Fruit fly (Drosophila melanogaster): ENCODE results near the gene CG45065.

CG45065 gene

DNA sequence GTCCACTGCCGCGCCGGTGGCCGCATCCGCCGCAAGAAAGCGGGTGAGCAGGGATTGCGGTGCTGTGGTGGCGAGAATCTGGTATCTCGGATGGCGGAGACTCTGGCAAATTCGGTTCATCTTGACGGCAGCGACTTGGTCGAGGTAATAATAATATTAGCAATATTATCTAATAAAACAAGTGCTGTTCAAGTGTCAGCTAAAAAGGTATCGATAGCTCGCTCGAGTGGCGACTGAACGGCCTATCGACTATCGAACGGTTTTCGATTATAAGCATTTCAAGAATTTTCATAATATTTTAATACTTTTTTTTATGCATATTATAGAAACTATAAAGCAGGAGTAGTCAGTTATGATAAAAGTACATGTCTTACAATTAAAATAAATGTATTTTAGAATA lies 44.4 kb downstream of the CG45065 start, which contains the start of gene Grx5:
TSS of gene Grx5 (minus strand) at position 216 of the 400 bp plus-strand sequence.
- TF ChIP-seq Jra (GFP tag; optimal IDR thresholded peaks at IDR 0.05) (no peak), br (GFP tag; optimal IDR thresholded peaks at IDR 0.05) (no peak), Abd-B (GFP tag; optimal IDR thresholded peaks at IDR 0.05) (no peak), sage (GFP tag; optimal IDR thresholded peaks at IDR 0.05) (no peak), GATAd (GFP tag; optimal IDR thresholded peaks at IDR 0.05) (no peak), sv (GFP tag; optimal IDR thresholded peaks at IDR 0.05) (no peak), psq (GFP tag; optimal IDR thresholded peaks at IDR 0.05) (no peak), Hnf4 (GFP tag; optimal IDR thresholded peaks at IDR 0.05) (no peak), Sp1 (GFP tag; optimal IDR thresholded peaks at IDR 0.05) (no peak), brk (GFP tag; optimal IDR thresholded peaks at IDR 0.05) (no peak), foxo (GFP tag; optimal IDR thresholded peaks at IDR 0.05) (no peak), Hr78 (GFP tag; optimal IDR thresholded peaks at IDR 0.05) (no peak), Mio (GFP tag; optimal IDR thresholded peaks at IDR 0.05) (no peak), fru (GFP tag; optimal IDR thresholded peaks at IDR 0.05) (no peak), tai (GFP tag; optimal IDR thresholded peaks at IDR 0.05) (no peak), Vsx2 (GFP tag; optimal IDR thresholded peaks at IDR 0.05; ENCODE audit: partially characterized antibody) (no peak), HLH106 (tag; optimal IDR thresholded peaks at IDR 0.05) (no peak), h (GFP tag; optimal IDR thresholded peaks at IDR 0.05) (no peak)

dm6 chrX:14836425-14836824 lies 46.0 kb downstream of the CG45065 start, which contains the start of gene CG14410:
Gene CG14410, plus strand, starts transcription at chrX:14836725.
- no peak for TF ChIP-seq fru (GFP tag; optimal IDR thresholded peaks at IDR 0.05)

DNA sequence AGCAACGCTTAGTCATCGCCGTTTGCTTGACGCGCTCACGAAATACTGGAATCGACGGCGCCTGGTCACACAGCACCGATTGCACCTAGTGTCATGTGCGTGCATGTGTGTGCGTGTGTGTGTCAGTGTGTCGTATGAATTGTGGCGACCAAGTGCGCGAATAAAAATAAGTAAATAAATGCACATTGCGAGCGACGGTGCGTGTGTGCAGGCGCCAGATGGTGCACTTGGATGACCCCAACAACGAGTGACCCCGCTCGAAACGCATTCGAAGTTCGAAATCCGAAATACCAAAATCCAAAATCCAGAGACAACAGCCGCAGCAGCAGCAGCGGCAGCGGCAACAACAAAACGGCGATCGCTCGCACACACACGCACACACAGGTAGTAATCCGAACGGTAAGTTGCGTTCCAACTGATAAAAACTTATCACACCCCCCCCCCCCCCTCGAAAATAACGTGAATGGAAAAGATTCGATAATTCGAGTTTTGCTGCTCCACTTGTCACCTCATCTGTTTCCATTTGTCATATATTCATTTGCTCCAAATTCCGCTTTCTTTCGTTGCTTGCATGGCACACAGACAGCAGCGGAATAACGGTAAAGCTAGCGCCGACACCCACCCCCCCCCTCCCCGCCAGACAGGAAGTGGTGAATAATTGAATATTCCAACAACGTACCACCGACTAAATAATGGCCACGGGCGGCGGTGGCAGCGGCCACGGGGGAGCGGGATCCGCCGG lies 49.7 kb downstream of the CG45065 start, which contains the start of gene CG14411:
TSS of gene CG14411 (plus strand) at position 86 of the 742 bp plus-strand sequence.
- peak; percentile 7 for TF ChIP-seq OdsH (GFP tag; optimal IDR thresholded peaks at IDR 0.05)
- TF ChIP-seq woc (GFP tag; optimal IDR thresholded peaks at IDR 0.05), result peak; percentile 11
- TF ChIP-seq dl (GFP tag; optimal IDR thresholded peaks at IDR 0.05; ENCODE audit: insufficient read depth in 1 of 2, partially characterized antibody in 2 of 2), result no peak

DNA sequence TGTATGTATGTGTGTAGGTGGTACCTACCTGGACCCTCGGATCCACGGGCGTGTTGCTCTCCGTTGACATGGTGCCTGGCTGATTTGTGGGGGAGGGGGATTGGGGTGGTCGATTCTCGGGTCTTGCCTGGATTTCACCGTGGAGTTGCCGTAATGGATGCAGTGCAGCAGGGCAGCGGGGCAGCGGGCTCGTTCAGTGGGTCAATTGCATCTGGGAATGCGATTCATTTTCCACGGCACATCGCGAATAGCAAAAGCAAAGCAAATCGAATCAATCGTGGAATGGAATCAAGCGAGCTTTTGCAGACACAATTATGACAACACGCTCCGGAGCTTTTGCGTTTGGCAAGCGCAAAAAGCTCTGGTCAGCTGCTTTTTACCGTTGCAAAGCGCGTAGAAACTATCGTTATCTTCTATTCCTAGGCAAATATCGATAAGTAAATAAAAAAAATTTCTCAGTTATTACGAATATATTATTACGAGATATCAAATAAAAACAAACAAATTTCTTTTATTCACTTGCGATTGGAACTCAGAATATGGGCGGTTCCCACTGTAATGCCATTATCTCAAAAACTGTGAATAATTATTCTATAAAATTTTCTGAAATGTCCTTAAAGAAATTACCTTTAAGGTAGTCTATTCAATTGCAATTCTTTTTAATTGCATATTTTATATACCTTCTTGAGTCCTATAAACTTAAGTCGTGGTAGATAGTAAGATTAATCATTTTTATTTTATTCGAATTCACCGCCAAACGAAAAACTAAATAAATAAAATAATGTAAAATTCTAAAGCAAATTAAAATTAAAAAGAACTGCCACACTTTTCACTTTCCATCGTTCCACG lies 50.4 kb downstream of the CG45065 start, which contains the start of gene CG14408:
TSS of gene CG14408 (minus strand) at position 321 of the 849 bp plus-strand sequence.
- peak; percentile 61 for TF ChIP-seq woc (GFP tag; optimal IDR thresholded peaks at IDR 0.05)
- no peak for TF ChIP-seq Hnf4 (GFP tag; optimal IDR thresholded peaks at IDR 0.05)

DNA sequence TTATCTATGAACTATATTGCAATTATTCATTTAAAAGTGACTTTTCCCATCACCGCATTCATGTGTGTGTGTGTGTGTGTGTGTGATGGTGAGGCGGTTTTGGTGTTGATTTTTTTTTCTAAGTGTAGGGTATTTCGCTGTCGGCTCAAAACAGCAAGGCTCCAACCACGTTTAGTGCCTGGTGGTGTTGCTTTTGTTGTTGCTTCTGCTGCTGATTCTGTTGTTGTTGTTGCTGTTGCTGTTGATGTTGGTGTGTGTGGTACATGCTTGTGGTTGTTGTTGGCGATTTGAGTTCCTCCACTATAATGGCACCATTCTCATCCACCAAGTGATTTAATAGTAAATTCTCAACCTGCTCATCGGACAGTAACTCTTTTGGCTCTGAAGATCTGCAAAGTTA lies 54.7 kb downstream of the CG45065 start:
- TF ChIP-seq CG32264 (GFP tag; optimal IDR thresholded peaks at IDR 0.05), result no peak
- TF ChIP-seq Dfd (GFP tag; optimal IDR thresholded peaks at IDR 0.05), result peak; percentile 64

dm6 chrX:14825922-14826617 lies 56.3 kb downstream of the CG45065 start, which contains the start of gene rut:
Gene rut, minus strand, starts transcription at chrX:14826073.
- TF ChIP-seq foxo (GFP tag; optimal IDR thresholded peaks at IDR 0.05), result peak in 1 of 2 experiments; percentile 5
- peak; percentile 67 for TF ChIP-seq Hr83 (GFP tag; optimal IDR thresholded peaks at IDR 0.05; ENCODE audit: poor library complexity, severe bottlenecking)
- peak; percentile 82 for TF ChIP-seq woc (GFP tag; optimal IDR thresholded peaks at IDR 0.05)
- TF ChIP-seq h (GFP tag; optimal IDR thresholded peaks at IDR 0.05), result peak; percentile 35
- TF ChIP-seq lola (GFP tag; optimal IDR thresholded peaks at IDR 0.05), result no peak
- peak; percentile 20 for TF ChIP-seq rgr (GFP tag; optimal IDR thresholded peaks at IDR 0.05)
- TF ChIP-seq GATAd (GFP tag; optimal IDR thresholded peaks at IDR 0.05), result no peak
- TF ChIP-seq Jra (GFP tag; optimal IDR thresholded peaks at IDR 0.05), result peak; percentile 42
- TF ChIP-seq Dif (GFP tag; optimal IDR thresholded peaks at IDR 0.05; ENCODE audit: partially characterized antibody), result no peak
- peak; percentile 11 for TF ChIP-seq fru (GFP tag; optimal IDR thresholded peaks at IDR 0.05)
